Worm (Caenorhabditis elegans) whole organism, late embryonic: Measurements from ENCODE around the gene C53B7.3.

Source experiments
- K02D7.2 ChIP-seq: sonication (generic microtip); optimal IDR thresholded peaks from 2 replicates; lab custom pipeline; 2017; ENCODE audit warnings: mild to moderate bottlenecking, missing genetic modification characterization, missing compliant biosample characterization
- ceh-14 ChIP-seq: sonication (generic microtip); optimal IDR thresholded peaks from 2 replicates; lab custom pipeline; 2016; ENCODE audit warnings: missing genotype, missing genetic modification characterization, missing compliant biosample characterization
- ceh-2 ChIP-seq: sonication (generic microtip); optimal IDR thresholded peaks from 2 replicates; lab custom pipeline; 2016; ENCODE audit warnings: missing genotype, missing genetic modification characterization, missing compliant biosample characterization
- ceh-22 ChIP-seq: sonication (generic microtip); optimal IDR thresholded peaks from 2 replicates; lab custom pipeline; 2017; ENCODE audit warnings: missing biosample characterization, missing genetic modification characterization
- ceh-24 ChIP-seq: sonication (generic microtip); optimal IDR thresholded peaks from 2 replicates; lab custom pipeline; 2016; ENCODE audit warnings: mild to moderate bottlenecking, missing genetic modification characterization, missing compliant biosample characterization
- ceh-30 ChIP-seq: fragments of 150-350 bp; optimal IDR thresholded peaks from 2 replicates; lab custom pipeline; 2014; ENCODE audit warnings: missing biosample characterization, missing genetic modification characterization
- ceh-31 ChIP-seq: sonication (generic microtip); optimal IDR thresholded peaks from 2 replicates; lab custom pipeline; 2016; ENCODE audit warnings: missing genetic modification characterization, missing compliant biosample characterization
- ceh-48 ChIP-seq: sonication (generic microtip); optimal IDR thresholded peaks from 2 replicates; lab custom pipeline; 2016; ENCODE audit warnings: missing genetic modification characterization, inconsistent platforms, missing compliant biosample characterization
- che-1 ChIP-seq: sonication (generic microtip); optimal IDR thresholded peaks from 2 replicates; lab custom pipeline; 2016; ENCODE audit warnings: mild to moderate bottlenecking, missing genetic modification characterization, missing compliant biosample characterization
- dve-1 ChIP-seq: sonication (generic microtip); optimal IDR thresholded peaks from 2 replicates; lab custom pipeline; 2017; ENCODE audit warnings: antibody characterized with exemption, mild to moderate bottlenecking, missing genetic modification characterization, missing compliant biosample characterization
- elt-2 ChIP-seq: sonication (generic microtip); optimal IDR thresholded peaks from 2 replicates; lab custom pipeline; 2016; ENCODE audit warnings: missing genetic modification reagents, missing genetic modification characterization, missing compliant biosample characterization
- ets-4 ChIP-seq: sonication (generic microtip); optimal IDR thresholded peaks from 2 replicates; lab custom pipeline; 2016; ENCODE audit warnings: missing genetic modification characterization, missing compliant biosample characterization
- fkh-10 ChIP-seq: fragments of 150-350 bp; optimal IDR thresholded peaks from 2 replicates; lab custom pipeline; 2014; ENCODE audit warnings: missing biosample characterization, missing genetic modification reagents, missing genetic modification characterization
- fkh-6 ChIP-seq: sonication (generic microtip); optimal IDR thresholded peaks from 2 replicates; lab custom pipeline; 2016; ENCODE audit warnings: missing genetic modification characterization, missing compliant biosample characterization
- gmeb-2 ChIP-seq: sonication (generic microtip); optimal IDR thresholded peaks from 2 replicates; lab custom pipeline; 2016; ENCODE audit warnings: missing genetic modification characterization, inconsistent platforms, missing compliant biosample characterization
- hlh-13 ChIP-seq: fragments of 200-800 bp; sonication (Bioruptor generic); optimal IDR thresholded peaks from 2 replicates; lab custom pipeline; 2018; ENCODE audit warnings: mild to moderate bottlenecking, missing genetic modification characterization, missing compliant biosample characterization
- hlh-30 ChIP-seq: sonication (generic microtip); optimal IDR thresholded peaks from 2 replicates; lab custom pipeline; 2017; ENCODE audit warnings: antibody characterized with exemption, missing genetic modification characterization, missing compliant biosample characterization; ENCODE audit not compliant: insufficient read depth
- hlh-6 ChIP-seq: sonication (generic microtip); optimal IDR thresholded peaks from 2 replicates; lab custom pipeline; 2016; ENCODE audit warnings: missing genotype, missing genetic modification characterization, missing compliant biosample characterization
- lim-6 ChIP-seq: sonication (generic microtip); optimal IDR thresholded peaks from 2 replicates; lab custom pipeline; 2016; ENCODE audit warnings: missing genetic modification characterization, missing compliant biosample characterization
- lin-11 ChIP-seq: fragments of 200-800 bp; sonication (Bioruptor generic); optimal IDR thresholded peaks from 2 replicates; lab custom pipeline; 2018; ENCODE audit warnings: mild to moderate bottlenecking, missing genetic modification characterization, missing compliant biosample characterization
- mec-3 ChIP-seq: sonication (generic microtip); optimal IDR thresholded peaks from 2 replicates; lab custom pipeline; 2016; ENCODE audit warnings: borderline replicate concordance, missing genetic modification characterization, missing compliant biosample characterization
- nfya-1 ChIP-seq: sonication (generic microtip); optimal IDR thresholded peaks from 2 replicates; lab custom pipeline; 2017; ENCODE audit warnings: missing genetic modification characterization, mild to moderate bottlenecking, missing compliant biosample characterization, antibody characterized with exemption, moderate library complexity
- nhr-232 ChIP-seq: sonication (generic microtip); optimal IDR thresholded peaks from 2 replicates; lab custom pipeline; 2016; ENCODE audit warnings: missing genetic modification characterization, missing compliant biosample characterization
- pag-3 ChIP-seq: sonication (generic microtip); optimal IDR thresholded peaks from 2 replicates; lab custom pipeline; 2016; ENCODE audit warnings: missing compliant biosample characterization, missing genetic modification characterization, borderline replicate concordance
- pat-9 ChIP-seq: fragments of 200-800 bp; sonication (Bioruptor generic); optimal IDR thresholded peaks from 2 replicates; lab custom pipeline; 2018; ENCODE audit warnings: mild to moderate bottlenecking, missing genetic modification characterization, moderate library complexity, missing compliant biosample characterization
- pax-1 ChIP-seq: fragments of 150-350 bp; optimal IDR thresholded peaks from 2 replicates; lab custom pipeline; 2014; ENCODE audit warnings: missing biosample characterization, missing genetic modification characterization
- ref-2 ChIP-seq: sonication (generic microtip); optimal IDR thresholded peaks from 2 replicates; lab custom pipeline; 2016; ENCODE audit warnings: missing genetic modification characterization, missing compliant biosample characterization
- sdc-2 ChIP-seq: sonication (generic microtip); optimal IDR thresholded peaks from 2 replicates; lab custom pipeline; 2016; ENCODE audit warnings: missing genotype, missing genetic modification characterization, missing compliant biosample characterization
- sox-2 ChIP-seq: fragments of 200-800 bp; sonication (Bioruptor generic); IDR thresholded peaks from 2 replicates; pipeline ENCODE4 v1.3.6; 2022; ENCODE audit warnings: missing genetic modification reagents, missing genetic modification characterization, missing compliant biosample characterization
- syd-9 ChIP-seq: sonication (generic microtip); optimal IDR thresholded peaks from 2 replicates; lab custom pipeline; 2016; ENCODE audit warnings: mild to moderate bottlenecking, missing genetic modification characterization, moderate library complexity, missing compliant biosample characterization
- tbx-2 ChIP-seq: sonication (generic microtip); optimal IDR thresholded peaks from 2 replicates; lab custom pipeline; 2016; ENCODE audit warnings: missing genetic modification characterization, missing compliant biosample characterization
- tbx-7 ChIP-seq: sonication (generic microtip); optimal IDR thresholded peaks from 2 replicates; lab custom pipeline; 2016; ENCODE audit warnings: missing genotype, missing genetic modification characterization, missing compliant biosample characterization
- ttx-3 ChIP-seq: sonication (generic microtip); optimal IDR thresholded peaks from 2 replicates; lab custom pipeline; 2016; ENCODE audit warnings: missing genetic modification reagents, missing genetic modification characterization, missing compliant biosample characterization
- unc-42 ChIP-seq: sonication (generic microtip); optimal IDR thresholded peaks from 2 replicates; lab custom pipeline; 2016; ENCODE audit warnings: missing genotype, missing genetic modification characterization, missing compliant biosample characterization
- unc-86 ChIP-seq: sonication (generic microtip); optimal IDR thresholded peaks from 2 replicates; lab custom pipeline; 2016; ENCODE audit warnings: missing genetic modification characterization, missing compliant biosample characterization
- zip-5 ChIP-seq: sonication (generic microtip); optimal IDR thresholded peaks from 2 replicates; lab custom pipeline; 2016; ENCODE audit warnings: missing genetic modification characterization, missing compliant biosample characterization

The C53B7.3 gene

DNA sequence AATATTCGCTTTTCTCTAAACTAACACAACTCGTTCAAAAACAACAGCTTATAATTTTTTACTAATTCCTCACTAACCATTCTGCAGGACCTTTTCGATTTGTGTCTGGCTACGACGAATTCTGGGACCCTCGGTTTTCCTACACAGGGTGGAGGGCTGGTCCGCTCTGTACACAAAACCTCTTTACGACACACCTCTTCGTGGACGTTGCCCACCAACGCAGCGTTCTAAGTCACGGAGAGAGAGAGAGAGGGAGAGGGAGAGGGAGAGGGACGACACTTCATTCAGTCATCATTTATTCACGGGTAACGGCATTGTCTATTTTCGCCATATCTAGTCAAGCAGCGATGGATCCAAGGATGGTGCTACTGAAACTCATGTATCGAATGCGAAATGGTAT, 38.1 kb upstream of the C53B7.3 start, which contains the start of gene atg-2:
atg-2 (plus strand) TSS at position 301 of the 400 bp plus-strand sequence.
- TF ChIP-seq sdc-2 (tag; lab: Kevin White, UChicago) (peak; percentile 37), nfya-1 (tag; lab: Kevin White, UChicago) (peak; percentile 15), che-1 (tag; lab: Kevin White, UChicago) (no peak), ceh-2 (tag; lab: Kevin White, UChicago) (no peak), hlh-13 (GFP tag; lab: Kevin White, UChicago) (no peak), ceh-31 (tag; lab: Kevin White, UChicago) (peak; percentile 29), ceh-30 (tag; lab: Kevin White, UChicago) (no peak), fkh-10 (GFP tag; lab: Kevin White, UChicago) (no peak), ceh-14 (tag; lab: Kevin White, UChicago) (no peak), unc-42 (tag; lab: Kevin White, UChicago) (no peak), ceh-48 (tag; lab: Kevin White, UChicago) (no peak)

DNA sequence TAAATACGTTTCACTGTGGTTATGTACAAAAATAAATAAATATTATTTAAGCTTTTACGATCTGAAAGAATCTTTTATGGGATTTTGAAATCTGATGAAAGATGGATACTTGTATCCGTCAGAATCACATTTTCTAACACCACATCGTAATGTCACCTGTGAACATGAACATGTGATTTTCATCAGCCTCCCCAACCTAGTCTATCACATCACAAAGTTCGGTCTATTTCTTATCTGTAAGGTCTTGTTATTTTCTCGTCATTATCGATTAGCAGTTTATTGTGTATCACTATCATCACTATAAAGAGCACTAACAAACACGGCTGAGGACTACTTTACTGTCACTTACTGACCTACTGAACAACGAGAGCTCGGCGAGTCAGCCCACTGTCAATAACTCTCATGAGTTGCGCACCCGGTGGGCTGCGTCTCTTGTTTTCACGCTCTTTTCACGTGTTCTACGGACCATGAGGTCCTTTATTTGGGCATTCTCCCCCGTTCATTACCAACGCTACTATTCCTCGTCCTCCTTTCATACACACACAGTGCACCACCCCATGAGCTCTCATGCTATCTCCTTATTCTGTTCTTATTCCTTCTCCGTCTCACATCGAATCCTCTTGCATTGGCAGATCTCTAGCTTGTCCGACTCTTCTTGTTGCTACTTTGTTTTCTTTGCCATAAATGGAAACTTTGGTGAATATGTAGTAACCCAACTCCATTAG, 37.3 kb upstream of the C53B7.3 start:
- TF ChIP-seq nfya-1 (tag; lab: Kevin White, UChicago) (peak; percentile 46), pat-9 (tag; lab: Kevin White, UChicago) (no peak), syd-9 (tag; lab: Kevin White, UChicago) (no peak), sdc-2 (tag; lab: Kevin White, UChicago) (peak; percentile 60), tbx-2 (tag; lab: Kevin White, UChicago) (peak; percentile 41), ceh-24 (no peak), elt-2 (tag; lab: Kevin White, UChicago) (peak; percentile 58), sox-2 (GFP tag; lab: Robert Waterston, UW) (peak; percentile 20; the same call in 1 of the 2 replicates), hlh-30 (peak; percentile 73), ref-2 (peak; percentile 53), hlh-6 (tag; lab: Kevin White, UChicago) (peak; percentile 56), ceh-31 (tag; lab: Kevin White, UChicago) (peak; percentile 76), unc-42 (tag; lab: Kevin White, UChicago) (peak; percentile 38)

DNA sequence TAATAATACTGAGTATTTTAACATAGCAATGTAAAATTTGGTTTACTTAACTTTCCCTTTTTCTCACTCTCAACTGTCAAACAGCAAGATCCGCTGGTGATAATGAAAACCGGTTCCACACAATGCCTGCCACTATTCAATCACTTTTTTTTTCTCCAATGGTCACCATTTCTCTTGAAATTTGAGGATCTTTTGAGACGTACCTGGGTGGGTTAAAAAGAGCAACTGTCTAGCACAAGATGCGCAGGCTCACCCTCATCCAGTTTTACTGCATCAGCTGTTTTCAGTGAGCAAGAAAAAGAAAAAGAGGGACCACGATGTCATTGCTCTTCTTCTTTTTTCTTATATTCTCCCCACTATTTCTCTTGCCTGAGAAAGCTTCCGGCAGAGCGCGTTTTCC, 36.3 kb upstream of the C53B7.3 start:
- no peak for TF ChIP-seq ttx-3 (tag; lab: Kevin White, UChicago)
- TF ChIP-seq nhr-232 = no peak
- TF ChIP-seq ets-4 = no peak
- no peak for TF ChIP-seq dve-1 (tag; lab: Kevin White, UChicago)
- TF ChIP-seq lin-11 = no peak
- no peak for TF ChIP-seq K02D7.2 (tag; lab: Kevin White, UChicago)
- no peak for TF ChIP-seq pax-1
- TF ChIP-seq sdc-2 (tag; lab: Kevin White, UChicago) = no peak
- TF ChIP-seq hlh-30 = no peak
- no peak for TF ChIP-seq tbx-7 (tag; lab: Kevin White, UChicago)
- no peak for TF ChIP-seq pag-3 (tag; lab: Kevin White, UChicago)
- no peak for TF ChIP-seq zip-5 (tag; lab: Kevin White, UChicago)
- TF ChIP-seq fkh-6 (tag; lab: Kevin White, UChicago) = no peak

DNA sequence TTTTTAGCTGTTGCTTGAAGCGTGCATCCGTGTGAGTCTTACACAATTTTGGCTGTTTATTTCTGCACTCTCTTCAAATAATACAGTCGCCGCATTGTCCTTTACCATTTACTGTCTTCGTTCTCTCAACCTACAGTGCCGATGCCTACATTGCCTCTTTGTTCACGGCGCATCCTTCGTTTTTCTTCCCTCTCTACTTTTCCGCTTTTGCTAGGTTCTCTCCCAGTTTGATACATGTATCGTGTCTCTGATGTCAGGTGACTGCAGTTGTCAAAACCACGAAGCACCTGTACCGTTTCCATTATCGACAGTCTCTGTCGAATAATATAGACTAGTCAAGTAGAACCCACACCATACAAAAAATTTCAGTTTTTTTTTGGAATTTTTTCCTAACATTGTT, 35.9 kb upstream of the C53B7.3 start:
- TF ChIP-seq lim-6 = no peak
- no peak for TF ChIP-seq elt-2 (tag; lab: Kevin White, UChicago)
- no peak for TF ChIP-seq ceh-22 (tag; lab: Kevin White, UChicago)
- no peak for TF ChIP-seq fkh-10 (GFP tag; lab: Kevin White, UChicago)
- peak; percentile 3 for TF ChIP-seq mec-3
- no peak for TF ChIP-seq tbx-2 (tag; lab: Kevin White, UChicago)
- no peak for TF ChIP-seq gmeb-2 (tag; lab: Kevin White, UChicago)
- TF ChIP-seq unc-86 (tag; lab: Kevin White, UChicago) = no peak
